Fruit fly (Drosophila melanogaster): ENCODE measurements around the gene mdy.

mdy gene

dm6 chr2L:16804376-16804934 is 12.0 kb upstream of the mdy start, which contains the start of gene CG13272:
TSS of gene CG13272 (plus strand) at chr2L:16804884.
- TF ChIP-seq Hr78 (GFP tag; optimal IDR thresholded peaks at IDR 0.05) (no peak), fru (GFP tag; optimal IDR thresholded peaks at IDR 0.05) (no peak), Dfd (GFP tag; optimal IDR thresholded peaks at IDR 0.05) (no peak), Sp1 (GFP tag; optimal IDR thresholded peaks at IDR 0.05) (no peak), woc (GFP tag; optimal IDR thresholded peaks at IDR 0.05) (no peak), usp (GFP tag; optimal IDR thresholded peaks at IDR 0.05) (no peak), Vsx2 (GFP tag; optimal IDR thresholded peaks at IDR 0.05; ENCODE audit: partially characterized antibody) (no peak), lola (GFP tag; optimal IDR thresholded peaks at IDR 0.05) (no peak), Dif (GFP tag; optimal IDR thresholded peaks at IDR 0.05; ENCODE audit: partially characterized antibody) (no peak), CG9705 (GFP tag; optimal IDR thresholded peaks at IDR 0.05) (no peak), Mio (GFP tag; optimal IDR thresholded peaks at IDR 0.05) (no peak), Myc (optimal IDR thresholded peaks at IDR 0.05) (no peak), GATAd (GFP tag; optimal IDR thresholded peaks at IDR 0.05) (no peak), Hnf4 (GFP tag; optimal IDR thresholded peaks at IDR 0.05) (no peak), psq (GFP tag; optimal IDR thresholded peaks at IDR 0.05) (no peak), OdsH (GFP tag; optimal IDR thresholded peaks at IDR 0.05) (no peak), dl (GFP tag; optimal IDR thresholded peaks at IDR 0.05; ENCODE audit: insufficient read depth in 1 of 2, partially characterized antibody in 2 of 2) (no peak)

dm6 chr2L:16808752-16809151 is 7.7 kb upstream of the mdy start:
- TF ChIP-seq tai (GFP tag; optimal IDR thresholded peaks at IDR 0.05): no peak
- TF ChIP-seq rgr (GFP tag; optimal IDR thresholded peaks at IDR 0.05): no peak
- no peak for TF ChIP-seq foxo (GFP tag; optimal IDR thresholded peaks at IDR 0.05)
- TF ChIP-seq Dfd (GFP tag; optimal IDR thresholded peaks at IDR 0.05): peak; percentile 93
- no peak for TF ChIP-seq CG9705 (GFP tag; optimal IDR thresholded peaks at IDR 0.05)
- TF ChIP-seq OdsH (GFP tag; optimal IDR thresholded peaks at IDR 0.05): no peak

dm6 chr2L:16816750-16817087 is 259 bp downstream of the mdy start:
- no peak for TF ChIP-seq Mio (GFP tag; optimal IDR thresholded peaks at IDR 0.05)
- no peak for TF ChIP-seq pan (optimal IDR thresholded peaks at IDR 0.05)
- no peak for TF ChIP-seq CrebA (GFP tag; optimal IDR thresholded peaks at IDR 0.05; ENCODE audit: borderline replicate concordance)
- TF ChIP-seq usp (GFP tag; optimal IDR thresholded peaks at IDR 0.05): no peak
- TF ChIP-seq CG32264 (GFP tag; optimal IDR thresholded peaks at IDR 0.05): no peak
- TF ChIP-seq h (GFP tag; optimal IDR thresholded peaks at IDR 0.05): no peak
- TF ChIP-seq Dfd (GFP tag; optimal IDR thresholded peaks at IDR 0.05): no peak
- TF ChIP-seq Dif (GFP tag; optimal IDR thresholded peaks at IDR 0.05; ENCODE audit: partially characterized antibody): no peak
- no peak for TF ChIP-seq woc (GFP tag; optimal IDR thresholded peaks at IDR 0.05)
- TF ChIP-seq N (GFP tag; optimal IDR thresholded peaks at IDR 0.05): no peak
- TF ChIP-seq ey (GFP tag; optimal IDR thresholded peaks at IDR 0.05): no peak
- TF ChIP-seq dmrt93B (GFP tag; optimal IDR thresholded peaks at IDR 0.05): no peak

DNA sequence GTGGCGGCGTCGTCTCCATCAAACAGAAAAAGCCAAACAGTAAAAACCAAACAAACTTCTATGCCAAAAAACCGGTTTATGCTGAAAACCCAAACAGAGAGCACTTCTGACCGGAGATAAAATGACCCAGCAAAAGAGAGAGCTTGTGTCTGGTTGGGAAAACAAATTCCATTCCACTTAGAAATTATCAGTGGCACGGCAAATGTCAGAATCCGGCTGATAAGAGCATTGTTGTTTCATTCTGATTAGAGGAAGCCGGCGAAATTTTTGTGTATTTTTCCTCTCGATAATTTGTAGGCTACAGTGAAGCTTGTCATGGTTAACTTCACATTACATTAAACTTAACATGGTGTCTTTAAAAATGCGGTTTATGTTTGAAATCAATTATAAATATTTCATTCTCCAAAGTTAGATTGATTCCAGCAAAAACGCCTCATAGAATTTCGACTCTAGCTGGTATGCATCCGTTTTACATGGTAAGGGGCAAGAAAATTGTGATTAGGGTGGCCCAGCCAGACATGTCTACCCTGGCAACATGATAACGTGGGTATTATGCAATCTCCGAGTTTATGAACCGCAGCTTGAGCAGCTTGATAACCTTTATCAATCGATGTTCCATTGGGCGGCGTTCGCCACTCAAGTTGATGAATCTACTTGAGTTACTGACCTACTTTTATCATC is 1.1 kb downstream of the mdy start:
- TF ChIP-seq sv (GFP tag; optimal IDR thresholded peaks at IDR 0.05) (no peak), brk (GFP tag; optimal IDR thresholded peaks at IDR 0.05) (no peak), psq (GFP tag; optimal IDR thresholded peaks at IDR 0.05) (no peak), Mio (GFP tag; optimal IDR thresholded peaks at IDR 0.05) (no peak), Rel (GFP tag; optimal IDR thresholded peaks at IDR 0.05) (no peak), Rel (tag; optimal IDR thresholded peaks at IDR 0.05) (no peak), ey (GFP tag; optimal IDR thresholded peaks at IDR 0.05) (peak; percentile 56), CG32264 (GFP tag; optimal IDR thresholded peaks at IDR 0.05) (no peak), GATAd (GFP tag; optimal IDR thresholded peaks at IDR 0.05) (no peak), HLH106 (tag; optimal IDR thresholded peaks at IDR 0.05) (peak; percentile 11), Hr78 (GFP tag; optimal IDR thresholded peaks at IDR 0.05) (no peak), Myc (optimal IDR thresholded peaks at IDR 0.05) (no peak), Hnf4 (GFP tag; optimal IDR thresholded peaks at IDR 0.05) (no peak), OdsH (GFP tag; optimal IDR thresholded peaks at IDR 0.05) (peak; percentile 33), N (GFP tag; optimal IDR thresholded peaks at IDR 0.05) (no peak), br (GFP tag; optimal IDR thresholded peaks at IDR 0.05) (no peak), pan (optimal IDR thresholded peaks at IDR 0.05) (no peak), dsf (GFP tag; optimal IDR thresholded peaks at IDR 0.05; ENCODE audit: borderline replicate concordance) (no peak), Sp1 (GFP tag; optimal IDR thresholded peaks at IDR 0.05) (no peak), usp (GFP tag; optimal IDR thresholded peaks at IDR 0.05) (no peak), Abd-B (GFP tag; optimal IDR thresholded peaks at IDR 0.05) (no peak), CG9705 (GFP tag; optimal IDR thresholded peaks at IDR 0.05) (no peak), rgr (GFP tag; optimal IDR thresholded peaks at IDR 0.05) (peak; percentile 56), tai (GFP tag; optimal IDR thresholded peaks at IDR 0.05) (no peak), h (GFP tag; optimal IDR thresholded peaks at IDR 0.05) (peak; percentile 48), woc (GFP tag; optimal IDR thresholded peaks at IDR 0.05) (no peak), Dif (GFP tag; optimal IDR thresholded peaks at IDR 0.05; ENCODE audit: partially characterized antibody) (no peak), Dfd (GFP tag; optimal IDR thresholded peaks at IDR 0.05) (no peak), Vsx2 (GFP tag; optimal IDR thresholded peaks at IDR 0.05; ENCODE audit: partially characterized antibody) (no peak), dl (GFP tag; optimal IDR thresholded peaks at IDR 0.05; ENCODE audit: insufficient read depth in 1 of 2, partially characterized antibody in 2 of 2) (no peak), fru (GFP tag; optimal IDR thresholded peaks at IDR 0.05) (peak; percentile 55), sage (GFP tag; optimal IDR thresholded peaks at IDR 0.05) (no peak), dmrt93B (GFP tag; optimal IDR thresholded peaks at IDR 0.05) (no peak), Jra (GFP tag; optimal IDR thresholded peaks at IDR 0.05) (no peak), foxo (GFP tag; optimal IDR thresholded peaks at IDR 0.05) (peak in 1 of 2 experiments; percentile 69), jim (GFP tag; optimal IDR thresholded peaks at IDR 0.05) (no peak), lola (GFP tag; optimal IDR thresholded peaks at IDR 0.05) (no peak)

Data from whole organism, wandering third instar larva.